Worm (Caenorhabditis elegans): ENCODE measurements around the gene gob-1.
A peak's percentile ranks its signal among the peaks of the same experiment; 100 is the strongest.

ce11 chrX:15545485-15545884 is 52.1 kb downstream of the gob-1 start:
- TF ChIP-seq lin-13 (GFP tag; optimal IDR thresholded peaks at IDR 0.05) (no peak), ceh-82 (tag; optimal IDR thresholded peaks at IDR 0.05) (peak in 1 of 3 experiments; percentile 1), tbx-2 (tag; optimal IDR thresholded peaks at IDR 0.05) (peak; percentile 27), C04F5.9 (tag; optimal IDR thresholded peaks at IDR 0.05) (no peak), fkh-8 (tag; optimal IDR thresholded peaks at IDR 0.05) (peak; percentile 18), ceh-63 (GFP tag; optimal IDR thresholded peaks at IDR 0.05) (no peak), ztf-11 (tag; optimal IDR thresholded peaks at IDR 0.05) (no peak), nhr-11 (tag; optimal IDR thresholded peaks at IDR 0.05) (no peak), blmp-1 (tag; optimal IDR thresholded peaks at IDR 0.05) (no peak), grh-1 (GFP tag; IDR thresholded peaks at IDR 0.05) (no peak)

Measured in whole organism, L1 larva.